Worm (Caenorhabditis elegans) whole organism, late embryonic: Measurements from ENCODE around the gene F58F12.12.
A peak's percentile ranks its signal among the peaks of the same experiment; 100 is the strongest.

Source experiments
- C08G9.2 ChIP-seq: sonication (generic microtip); optimal IDR thresholded peaks from 2 replicates; lab custom pipeline; 2016; ENCODE audit warnings: mild to moderate bottlenecking, missing genetic modification characterization, moderate library complexity, missing compliant biosample characterization
- C38D4.7 ChIP-seq: fragments of 200-800 bp; sonication (Bioruptor generic); optimal IDR thresholded peaks from 2 replicates; lab custom pipeline; 2018; ENCODE audit warnings: mild to moderate bottlenecking, missing genetic modification characterization, moderate library complexity, missing compliant biosample characterization
- F13H6.1 ChIP-seq: sonication (generic microtip); optimal IDR thresholded peaks from 2 replicates; lab custom pipeline; 2016; ENCODE audit warnings: missing genetic modification characterization, missing compliant biosample characterization
- K02D7.2 ChIP-seq: sonication (generic microtip); optimal IDR thresholded peaks from 2 replicates; lab custom pipeline; 2017; ENCODE audit warnings: mild to moderate bottlenecking, missing genetic modification characterization, missing compliant biosample characterization
- T23F11.4 ChIP-seq: fragments of 200-800 bp; sonication (Bioruptor generic); optimal IDR thresholded peaks from 2 replicates; lab custom pipeline; 2018; ENCODE audit warnings: mild to moderate bottlenecking, missing genetic modification characterization, missing compliant biosample characterization
- Y22D7AL.16 ChIP-seq: sonication (generic microtip); optimal IDR thresholded peaks from 2 replicates; lab custom pipeline; 2016; ENCODE audit warnings: missing genetic modification characterization, missing compliant biosample characterization
- ahr-1 ChIP-seq: sonication (generic microtip); optimal IDR thresholded peaks from 2 replicates; lab custom pipeline; 2016; ENCODE audit warnings: missing genetic modification characterization, missing compliant biosample characterization
- ama-1 ChIP-seq: fragments of 150-350 bp; optimal IDR thresholded peaks from 2 replicates; lab custom pipeline; 2014
- ceh-18 ChIP-seq: sonication (generic microtip); optimal IDR thresholded peaks from 2 replicates; lab custom pipeline; 2016; ENCODE audit warnings: missing genetic modification characterization, missing compliant biosample characterization
- ceh-2 ChIP-seq: sonication (generic microtip); optimal IDR thresholded peaks from 2 replicates; lab custom pipeline; 2016; ENCODE audit warnings: missing genotype, missing genetic modification characterization, missing compliant biosample characterization
- ceh-22 ChIP-seq: sonication (generic microtip); optimal IDR thresholded peaks from 2 replicates; lab custom pipeline; 2017; ENCODE audit warnings: missing biosample characterization, missing genetic modification characterization
- ceh-24 ChIP-seq: sonication (generic microtip); optimal IDR thresholded peaks from 2 replicates; lab custom pipeline; 2016; ENCODE audit warnings: mild to moderate bottlenecking, missing genetic modification characterization, missing compliant biosample characterization
- ceh-31 ChIP-seq: sonication (generic microtip); optimal IDR thresholded peaks from 2 replicates; lab custom pipeline; 2016; ENCODE audit warnings: missing genetic modification characterization, missing compliant biosample characterization
- ceh-34 ChIP-seq: sonication (generic microtip); optimal IDR thresholded peaks from 2 replicates; lab custom pipeline; 2016; ENCODE audit warnings: mild to moderate bottlenecking, missing genetic modification characterization, missing compliant biosample characterization
- ceh-6 ChIP-seq: fragments of 200-800 bp; sonication (Bioruptor generic); optimal IDR thresholded peaks from 2 replicates; lab custom pipeline; 2018; ENCODE audit warnings: mild to moderate bottlenecking, missing genetic modification characterization, missing compliant biosample characterization
- ceh-9 ChIP-seq: sonication (generic microtip); optimal IDR thresholded peaks from 2 replicates; lab custom pipeline; 2016; ENCODE audit warnings: mild to moderate bottlenecking, missing genetic modification characterization, inconsistent platforms, missing compliant biosample characterization
- che-1 ChIP-seq: sonication (generic microtip); optimal IDR thresholded peaks from 2 replicates; lab custom pipeline; 2016; ENCODE audit warnings: mild to moderate bottlenecking, missing genetic modification characterization, missing compliant biosample characterization
- dmd-4 ChIP-seq: sonication (generic microtip); optimal IDR thresholded peaks from 2 replicates; lab custom pipeline; 2016; ENCODE audit warnings: borderline replicate concordance, missing genetic modification characterization, missing compliant biosample characterization
- dve-1 ChIP-seq: sonication (generic microtip); optimal IDR thresholded peaks from 2 replicates; lab custom pipeline; 2017; ENCODE audit warnings: antibody characterized with exemption, mild to moderate bottlenecking, missing genetic modification characterization, missing compliant biosample characterization
- elt-2 ChIP-seq: sonication (generic microtip); optimal IDR thresholded peaks from 2 replicates; lab custom pipeline; 2016; ENCODE audit warnings: missing genetic modification reagents, missing genetic modification characterization, missing compliant biosample characterization
- ets-4 ChIP-seq: sonication (generic microtip); optimal IDR thresholded peaks from 2 replicates; lab custom pipeline; 2016; ENCODE audit warnings: missing genetic modification characterization, missing compliant biosample characterization
- fax-1 ChIP-seq: sonication (generic microtip); optimal IDR thresholded peaks from 2 replicates; lab custom pipeline; 2016; ENCODE audit warnings: missing genotype, missing genetic modification characterization, missing compliant biosample characterization
- fkh-10 ChIP-seq: fragments of 150-350 bp; optimal IDR thresholded peaks from 2 replicates; lab custom pipeline; 2014; ENCODE audit warnings: missing biosample characterization, missing genetic modification reagents, missing genetic modification characterization
- hlh-15 ChIP-seq: sonication (generic microtip); optimal IDR thresholded peaks from 2 replicates; lab custom pipeline; 2016; ENCODE audit warnings: missing genetic modification characterization, missing compliant biosample characterization
- hlh-6 ChIP-seq: sonication (generic microtip); optimal IDR thresholded peaks from 2 replicates; lab custom pipeline; 2016; ENCODE audit warnings: missing genotype, missing genetic modification characterization, missing compliant biosample characterization
- hlh-8 ChIP-seq: sonication (generic microtip); optimal IDR thresholded peaks from 2 replicates; lab custom pipeline; 2016; ENCODE audit warnings: missing genotype, missing genetic modification characterization, missing compliant biosample characterization
- lin-11 ChIP-seq: fragments of 200-800 bp; sonication (Bioruptor generic); optimal IDR thresholded peaks from 2 replicates; lab custom pipeline; 2018; ENCODE audit warnings: mild to moderate bottlenecking, missing genetic modification characterization, missing compliant biosample characterization
- madf-2 ChIP-seq: sonication (generic microtip); optimal IDR thresholded peaks from 2 replicates; lab custom pipeline; 2017; ENCODE audit warnings: missing genetic modification characterization, missing compliant biosample characterization
- mec-3 ChIP-seq: sonication (generic microtip); optimal IDR thresholded peaks from 2 replicates; lab custom pipeline; 2016; ENCODE audit warnings: borderline replicate concordance, missing genetic modification characterization, missing compliant biosample characterization
- nfya-1 ChIP-seq: sonication (generic microtip); optimal IDR thresholded peaks from 2 replicates; lab custom pipeline; 2017; ENCODE audit warnings: missing genetic modification characterization, mild to moderate bottlenecking, missing compliant biosample characterization, antibody characterized with exemption, moderate library complexity
- nhr-11 ChIP-seq: fragments of 150-350 bp; optimal IDR thresholded peaks from 2 replicates; lab custom pipeline; 2014; ENCODE audit warnings: missing biosample characterization, missing genetic modification characterization
- nhr-232 ChIP-seq: sonication (generic microtip); optimal IDR thresholded peaks from 2 replicates; lab custom pipeline; 2016; ENCODE audit warnings: missing genetic modification characterization, missing compliant biosample characterization
- npax-4 ChIP-seq: sonication (generic microtip); optimal IDR thresholded peaks from 2 replicates; lab custom pipeline; 2016; ENCODE audit warnings: missing genetic modification characterization, missing compliant biosample characterization
- odd-2 ChIP-seq: sonication (generic microtip); optimal IDR thresholded peaks from 2 replicates; lab custom pipeline; 2017; ENCODE audit warnings: antibody characterized with exemption, mild to moderate bottlenecking, missing genetic modification characterization, missing compliant biosample characterization
- pag-3 ChIP-seq: sonication (generic microtip); optimal IDR thresholded peaks from 2 replicates; lab custom pipeline; 2016; ENCODE audit warnings: missing compliant biosample characterization, missing genetic modification characterization, borderline replicate concordance
- pat-9 ChIP-seq: fragments of 200-800 bp; sonication (Bioruptor generic); optimal IDR thresholded peaks from 2 replicates; lab custom pipeline; 2018; ENCODE audit warnings: mild to moderate bottlenecking, missing genetic modification characterization, moderate library complexity, missing compliant biosample characterization
- pax-1 ChIP-seq: fragments of 150-350 bp; optimal IDR thresholded peaks from 2 replicates; lab custom pipeline; 2014; ENCODE audit warnings: missing biosample characterization, missing genetic modification characterization
- pros-1 ChIP-seq: fragments of 150-350 bp; optimal IDR thresholded peaks from 2 replicates; lab custom pipeline; 2014; ENCODE audit warnings: missing biosample characterization, missing genetic modification reagents, missing genetic modification characterization
- ref-2 ChIP-seq: sonication (generic microtip); optimal IDR thresholded peaks from 2 replicates; lab custom pipeline; 2016; ENCODE audit warnings: missing genetic modification characterization, missing compliant biosample characterization
- rnt-1 ChIP-seq: sonication (generic microtip); optimal IDR thresholded peaks from 2 replicates; lab custom pipeline; 2016; ENCODE audit warnings: missing genetic modification characterization, missing compliant biosample characterization
- sdc-2 ChIP-seq: sonication (generic microtip); optimal IDR thresholded peaks from 2 replicates; lab custom pipeline; 2016; ENCODE audit warnings: missing genotype, missing genetic modification characterization, missing compliant biosample characterization
- sox-2 ChIP-seq: fragments of 200-800 bp; sonication (Bioruptor generic); IDR thresholded peaks from 2 replicates; pipeline ENCODE4 v1.3.6; 2022; ENCODE audit warnings: missing genetic modification reagents, missing genetic modification characterization, missing compliant biosample characterization
- syd-9 ChIP-seq: sonication (generic microtip); optimal IDR thresholded peaks from 2 replicates; lab custom pipeline; 2016; ENCODE audit warnings: mild to moderate bottlenecking, missing genetic modification characterization, moderate library complexity, missing compliant biosample characterization
- tbx-2 ChIP-seq: sonication (generic microtip); optimal IDR thresholded peaks from 2 replicates; lab custom pipeline; 2016; ENCODE audit warnings: missing genetic modification characterization, missing compliant biosample characterization
- tbx-7 ChIP-seq: sonication (generic microtip); optimal IDR thresholded peaks from 2 replicates; lab custom pipeline; 2016; ENCODE audit warnings: missing genotype, missing genetic modification characterization, missing compliant biosample characterization
- ttx-3 ChIP-seq: sonication (generic microtip); optimal IDR thresholded peaks from 2 replicates; lab custom pipeline; 2016; ENCODE audit warnings: missing genetic modification reagents, missing genetic modification characterization, missing compliant biosample characterization
- unc-3 ChIP-seq, 2 experiments: fragments of 200-800 bp in 1 of 2; sonication (Bioruptor generic) in 1 of 2; sonication (generic microtip) in 1 of 2; conservative IDR thresholded peaks in 1 of 2; optimal IDR thresholded peaks in 1 of 2; 2 replicates each; pipeline versions ENCODE4 v1.3.6 to Lab custom; 2016 to 2022; ENCODE audit warnings: missing compliant biosample characterization in 2 of 2, missing genetic modification characterization in 2 of 2, missing genetic modification reagents in 1 of 2
- unc-55 ChIP-seq: sonication (generic microtip); optimal IDR thresholded peaks from 2 replicates; lab custom pipeline; 2017; ENCODE audit warnings: missing biosample characterization, missing genetic modification reagents, missing genetic modification characterization
- unc-86 ChIP-seq: sonication (generic microtip); optimal IDR thresholded peaks from 2 replicates; lab custom pipeline; 2016; ENCODE audit warnings: missing genetic modification characterization, missing compliant biosample characterization
- zip-5 ChIP-seq: sonication (generic microtip); optimal IDR thresholded peaks from 2 replicates; lab custom pipeline; 2016; ENCODE audit warnings: missing genetic modification characterization, missing compliant biosample characterization

F58F12.12 gene

DNA sequence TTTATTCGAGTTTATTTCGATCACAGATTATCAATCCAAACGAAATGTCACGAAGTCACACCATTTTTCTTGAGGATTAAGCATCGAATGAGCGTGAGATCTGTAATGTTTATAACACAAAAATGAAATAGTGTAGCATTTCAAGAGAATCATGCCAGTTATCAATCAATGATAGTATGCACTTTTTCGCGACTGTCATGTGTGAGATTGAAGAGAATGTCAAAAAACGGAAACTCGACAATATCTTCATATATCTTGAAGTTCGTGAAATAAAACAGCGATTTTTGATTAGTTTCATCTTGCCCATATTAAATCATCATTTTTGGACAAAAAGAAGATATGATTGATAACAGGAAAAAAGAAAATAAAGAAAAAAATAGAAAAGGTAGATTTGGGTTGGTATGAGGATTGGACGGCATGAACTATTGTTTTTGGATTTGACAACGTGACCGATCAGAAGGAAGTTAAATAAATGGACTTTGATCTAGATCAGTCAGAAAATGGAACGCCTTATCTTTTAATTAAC lies 1.9 kb upstream of the F58F12.12 start:
- TF ChIP-seq ceh-24 (no peak), K02D7.2 (tag; lab: Kevin White, UChicago) (no peak), syd-9 (no peak), ceh-34 (no peak), unc-55 (no peak), nhr-11 (tag; lab: Kevin White, UChicago) (no peak), unc-86 (no peak), odd-2 (tag; lab: Kevin White, UChicago) (no peak), che-1 (no peak), mec-3 (tag; lab: Kevin White, UChicago) (no peak), fax-1 (no peak), ceh-22 (tag; lab: Kevin White, UChicago) (no peak), fkh-10 (GFP tag; lab: Kevin White, UChicago) (no peak), ama-1 (lab: Kevin White, UChicago) (no peak), nhr-232 (tag; lab: Kevin White, UChicago) (no peak), zip-5 (no peak)
- TF ChIP-seq, all 69 proteins: peak for 0

DNA sequence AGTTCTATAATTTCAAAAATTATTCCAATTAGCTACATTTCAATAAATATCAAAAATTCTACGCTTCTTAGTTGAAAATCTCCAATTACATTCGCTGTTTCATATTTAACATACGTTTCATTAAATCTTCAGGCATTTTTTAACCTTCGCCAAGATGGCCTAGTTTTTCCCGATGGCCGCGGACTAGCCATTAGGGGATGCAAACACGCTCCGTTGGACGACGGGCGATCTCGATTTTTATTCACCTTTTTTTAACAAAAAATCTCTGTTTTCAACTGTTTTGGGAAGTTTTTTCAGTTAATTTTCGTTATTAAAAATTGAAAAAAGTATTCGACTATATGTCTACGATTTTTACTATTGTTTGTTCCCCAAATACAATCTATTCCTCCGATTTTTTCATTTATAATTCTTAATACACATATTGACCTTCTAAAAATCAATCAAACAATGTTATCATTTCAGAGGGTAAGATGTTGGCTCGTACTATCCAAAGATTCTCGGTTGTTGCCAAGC lies 2.3 kb downstream of the F58F12.12 start, which contains the start of gene F58F12.1:
F58F12.1 (plus strand) TSS at position 463 of the 513 bp plus-strand sequence.
- TF ChIP-seq ceh-18 (tag; lab: Kevin White, UChicago) (peak; percentile 19), C38D4.7 (GFP tag; lab: Kevin White, UChicago) (no peak), unc-3 (GFP tag; conservative IDR thresholded peaks at IDR 0.05; lab: Robert Waterston, UW) (no peak), unc-3 (tag; optimal IDR thresholded peaks at IDR 0.05; lab: Kevin White, UChicago) (no peak), hlh-8 (tag; lab: Kevin White, UChicago) (peak; percentile 71), zip-5 (peak; percentile 44), sdc-2 (tag; lab: Kevin White, UChicago) (no peak), dmd-4 (tag; lab: Kevin White, UChicago) (peak; percentile 28), npax-4 (tag; lab: Kevin White, UChicago) (no peak), T23F11.4 (GFP tag; lab: Kevin White, UChicago) (no peak), ceh-31 (tag; lab: Kevin White, UChicago) (peak; percentile 93), pag-3 (tag; lab: Kevin White, UChicago) (no peak), pat-9 (tag; lab: Kevin White, UChicago) (no peak), lin-11 (tag; lab: Kevin White, UChicago) (no peak), nhr-232 (tag; lab: Kevin White, UChicago) (no peak), ets-4 (tag; lab: Kevin White, UChicago) (peak; percentile 82), ttx-3 (no peak), ahr-1 (tag; lab: Kevin White, UChicago) (no peak), pax-1 (no peak), ceh-6 (no peak), nfya-1 (peak; percentile 26), F13H6.1 (tag; lab: Kevin White, UChicago) (peak; percentile 38), rnt-1 (tag; lab: Kevin White, UChicago) (peak; percentile 57), ceh-24 (no peak), elt-2 (tag; lab: Kevin White, UChicago) (peak; percentile 48), pros-1 (tag; lab: Kevin White, UChicago) (no peak), ref-2 (tag; lab: Kevin White, UChicago) (peak; percentile 56), C08G9.2 (tag; lab: Kevin White, UChicago) (peak; percentile 83), ceh-9 (tag; lab: Kevin White, UChicago) (no peak), fax-1 (peak; percentile 59), ceh-34 (peak; percentile 31), ama-1 (lab: Kevin White, UChicago) (no peak), dve-1 (no peak), hlh-6 (tag; lab: Kevin White, UChicago) (no peak), sox-2 (GFP tag; lab: Robert Waterston, UW) (no peak), che-1 (no peak), madf-2 (no peak), tbx-7 (peak; percentile 74), Y22D7AL.16 (tag; lab: Kevin White, UChicago) (no peak), hlh-15 (tag; lab: Kevin White, UChicago) (no peak), mec-3 (tag; lab: Kevin White, UChicago) (no peak), odd-2 (tag; lab: Kevin White, UChicago) (no peak), tbx-2 (tag; lab: Kevin White, UChicago) (peak; percentile 88), ceh-2 (tag; lab: Kevin White, UChicago) (peak; percentile 88)
